Fruit fly (Drosophila melanogaster): ENCODE results near the gene CG4572.

Gene CG4572

DNA sequence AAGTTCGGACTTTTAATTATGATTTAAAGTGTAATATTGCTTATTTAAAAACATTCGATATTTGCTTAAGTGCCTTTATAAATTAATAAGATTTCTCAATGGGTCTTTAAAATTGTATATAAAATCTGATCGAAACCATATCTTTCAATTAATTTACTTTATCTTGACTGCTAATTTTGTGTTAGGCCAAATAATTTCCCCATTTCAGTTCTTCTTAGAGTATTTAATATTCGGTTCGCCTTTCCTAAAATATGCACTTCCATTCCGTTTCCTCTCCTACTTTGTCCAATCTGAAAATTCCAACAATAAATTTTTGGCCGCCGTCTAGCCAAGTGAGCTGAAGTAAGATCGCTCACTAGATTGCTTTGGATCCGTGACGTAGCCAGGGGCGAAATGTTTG lies 39.7 kb downstream of the CG4572 start (continued):
- TF ChIP-seq Fer1 (GFP tag; optimal IDR thresholded peaks at IDR 0.05) (no peak), lola (GFP tag; optimal IDR thresholded peaks at IDR 0.05) (no peak), CG3995 (GFP tag; optimal IDR thresholded peaks at IDR 0.05) (no peak), sima (GFP tag; optimal IDR thresholded peaks at IDR 0.05) (no peak), NFAT (GFP tag; IDR thresholded peaks at IDR 0.05) (no peak), CG1529 (GFP tag; optimal IDR thresholded peaks at IDR 0.05) (no peak), tna (GFP tag; IDR thresholded peaks at IDR 0.05; ENCODE audit: partially characterized antibody) (no peak), phol (tag; optimal IDR thresholded peaks at IDR 0.05) (peak; percentile 4), pita (GFP tag; optimal IDR thresholded peaks at IDR 0.05) (no peak), gsb-n (tag; optimal IDR thresholded peaks at IDR 0.05) (no peak), CG8944 (GFP tag; optimal IDR thresholded peaks at IDR 0.05) (no peak), wor (GFP tag; IDR thresholded peaks at IDR 0.05) (no peak), stwl (tag; optimal IDR thresholded peaks at IDR 0.05) (no peak), cg (GFP tag; optimal IDR thresholded peaks at IDR 0.05) (no peak), CG10959 (GFP tag; IDR thresholded peaks at IDR 0.05) (no peak), CG31224 (GFP tag; IDR thresholded peaks at IDR 0.05) (no peak), Oaz (GFP tag; IDR thresholded peaks at IDR 0.05) (no peak), Side (GFP tag; optimal IDR thresholded peaks at IDR 0.05) (no peak), Lhr (GFP tag; optimal IDR thresholded peaks at IDR 0.05) (no peak), CG13624 (GFP tag; optimal IDR thresholded peaks at IDR 0.05) (no peak), dysf (GFP tag; IDR thresholded peaks at IDR 0.05) (no peak), CG8281 (tag; optimal IDR thresholded peaks at IDR 0.05) (no peak), HLH3B (GFP tag; IDR thresholded peaks at IDR 0.05) (no peak), CG4360 (GFP tag; IDR thresholded peaks at IDR 0.05) (no peak), gce (GFP tag; IDR thresholded peaks at IDR 0.05) (no peak), dimm (GFP tag; IDR thresholded peaks at IDR 0.05) (no peak), CG11696 (GFP tag; IDR thresholded peaks at IDR 0.05) (no peak), CkIIα-i1 (GFP tag; IDR thresholded peaks at IDR 0.05) (no peak), Jarid2 (GFP tag; optimal IDR thresholded peaks at IDR 0.05) (no peak), CG8765 (GFP tag; IDR thresholded peaks at IDR 0.05) (no peak), CG12659 (GFP tag; optimal IDR thresholded peaks at IDR 0.05) (peak; percentile 29), CG10431 (GFP tag; optimal IDR thresholded peaks at IDR 0.05) (no peak), her (GFP tag; optimal IDR thresholded peaks at IDR 0.05) (no peak), cas (GFP tag; IDR thresholded peaks at IDR 0.05) (no peak), eve (GFP tag; optimal IDR thresholded peaks at IDR 0.05) (peak in 1 of 2 experiments; percentile 8), exex (tag; optimal IDR thresholded peaks at IDR 0.05) (no peak), CG12769 (tag; optimal IDR thresholded peaks at IDR 0.05) (no peak), Sox100B (GFP tag; optimal IDR thresholded peaks at IDR 0.05) (peak; percentile 14), Bteb2 (GFP tag; optimal IDR thresholded peaks at IDR 0.05) (no peak), inv (GFP tag; IDR thresholded peaks at IDR 0.05; ENCODE audit: partially characterized antibody) (no peak), Atf3 (GFP tag; optimal IDR thresholded peaks at IDR 0.05) (no peak), Max (GFP tag; optimal IDR thresholded peaks at IDR 0.05) (no peak), Abd-B (GFP tag; optimal IDR thresholded peaks at IDR 0.05) (no peak), klu (GFP tag; IDR thresholded peaks at IDR 0.05) (no peak), CG9876 (GFP tag; optimal IDR thresholded peaks at IDR 0.05) (no peak), repo (GFP tag; optimal IDR thresholded peaks at IDR 0.05) (no peak), gem (tag; optimal IDR thresholded peaks at IDR 0.05) (peak; percentile 66), tap (tag; optimal IDR thresholded peaks at IDR 0.05) (no peak), Doc2 (GFP tag; IDR thresholded peaks at IDR 0.05) (no peak), CG7357 (GFP tag; IDR thresholded peaks at IDR 0.05) (no peak), Adf1 (GFP tag; IDR thresholded peaks at IDR 0.05) (no peak), Hr51 (GFP tag; optimal IDR thresholded peaks at IDR 0.05) (peak in 1 of 2 experiments; percentile 67)
